Fruit fly (Drosophila melanogaster) whole organism: Measurements from ENCODE around the gene Pdss2.

Experiments used
- CG8478 ChIP-seq: fragments of >200 bp; optimal IDR thresholded peaks from 2 replicates; lab custom pipeline; 2018; ENCODE audit warnings: inconsistent platforms
- Dll ChIP-seq: fragments of >200 bp; optimal IDR thresholded peaks from 2 replicates; lab custom pipeline; 2017
- EcR ChIP-seq, 2 experiments: fragments of >200 bp; optimal IDR thresholded peaks; 2 replicates each; lab custom pipeline; 2017; ENCODE audit warnings: missing biosample characterization in 2 of 2, missing genetic modification characterization in 2 of 2, missing genetic modification reagents in 2 of 2
- psq ChIP-seq: fragments of >200 bp; optimal IDR thresholded peaks from 2 replicates; lab custom pipeline; 2017
- usp ChIP-seq: fragments of >200 bp; optimal IDR thresholded peaks from 2 replicates; lab custom pipeline; 2017; ENCODE audit warnings: missing biosample characterization, missing genetic modification characterization, mixed read lengths

DNA sequence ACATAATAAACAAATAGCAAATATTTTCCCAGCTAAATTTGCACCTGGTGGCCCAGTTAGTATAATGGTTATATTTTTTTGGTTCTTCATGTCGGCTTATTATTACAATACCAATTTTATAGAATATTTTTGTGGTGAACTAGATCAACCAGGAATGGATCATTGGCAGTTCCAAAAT, 6.3 kb downstream of the Pdss2 start, which contains the start of gene CG10581:
- TF ChIP-seq usp (GFP tag; lab: Kevin White, UChicago) = no peak
- no peak for TF ChIP-seq EcR (GFP tag; optimal IDR thresholded peaks at IDR 0.05; lab: Kevin White, UChicago)
- TF ChIP-seq CG8478 (lab: Kevin White, UChicago) = no peak
- no peak for TF ChIP-seq psq (lab: Kevin White, UChicago)
- no peak for TF ChIP-seq Dll
